Worm (Caenorhabditis elegans) whole organism, L3 larva: ENCODE results near the gene C17H12.3.

ENCODE experiments used
- fkh-10 ChIP-seq: sonication (generic microtip); optimal IDR thresholded peaks from 2 replicates; lab custom pipeline; 2017; ENCODE audit warnings: missing biosample characterization, missing genetic modification reagents, missing genetic modification characterization
- fos-1 ChIP-seq: fragments of 150-350 bp; optimal IDR thresholded peaks from 2 replicates; lab custom pipeline; 2014; ENCODE audit warnings: missing biosample characterization, missing genetic modification characterization
- mdl-1 ChIP-seq: fragments of 150-350 bp; optimal IDR thresholded peaks from 2 replicates; lab custom pipeline; 2014; ENCODE audit warnings: missing biosample characterization, missing genetic modification characterization
- nhr-28 ChIP-seq: fragments of 150-350 bp; optimal IDR thresholded peaks from 2 replicates; lab custom pipeline; 2014; ENCODE audit warnings: missing biosample characterization, missing genetic modification characterization

DNA sequence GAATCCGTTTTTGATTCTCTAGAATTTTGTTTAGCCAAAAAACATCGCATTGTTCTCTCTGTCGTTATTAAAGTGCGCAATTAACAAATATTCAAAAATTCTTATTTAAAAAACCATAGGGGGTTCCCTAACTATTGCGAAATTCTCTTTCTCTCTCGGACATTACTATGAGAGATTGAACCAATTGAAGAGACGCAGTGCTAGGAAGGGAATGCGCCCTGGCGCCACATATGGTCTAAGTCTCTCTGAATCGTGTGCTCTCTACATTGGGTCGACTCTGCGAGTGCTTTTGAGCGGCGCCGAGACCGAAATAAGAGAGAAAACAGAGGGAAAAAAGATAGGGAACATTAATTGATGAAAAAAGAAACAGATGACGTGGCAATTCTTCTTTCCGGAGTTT is 9.6 kb downstream of the C17H12.3 start:
- TF ChIP-seq fos-1 (tag; lab: Kevin White, UChicago) (no peak), nhr-28 (tag; lab: Kevin White, UChicago) (no peak), fkh-10 (no peak), mdl-1 (tag; lab: Kevin White, UChicago) (no peak)
